Fruit fly (Drosophila melanogaster) whole organism, wandering third instar larva: ENCODE data around the gene PGRP-SB2.

Experiments
- CG9705 ChIP-seq: fragments of 200-800 bp; sonication (Bioruptor generic); optimal IDR thresholded peaks from 2 replicates; lab custom pipeline; 2018; ENCODE audit warnings: missing biosample characterization, mild to moderate bottlenecking, missing genetic modification characterization
- CrebA ChIP-seq: fragments of 200-800 bp; sonication (Bioruptor generic); optimal IDR thresholded peaks from 2 replicates; lab custom pipeline; 2016; ENCODE audit warnings: missing biosample characterization, mild to moderate bottlenecking, missing genetic modification characterization, borderline replicate concordance
- Dfd ChIP-seq: fragments of >200 bp; optimal IDR thresholded peaks from 2 replicates; lab custom pipeline; 2017; ENCODE audit warnings: missing biosample characterization, missing genetic modification characterization
- Dif ChIP-seq: fragments of 200-275, 200-300 bp; sonication (Bioruptor generic); optimal IDR thresholded peaks from 2 replicates; lab custom pipeline; 2018; ENCODE audit warnings: missing biosample characterization, missing genetic modification characterization; ENCODE audit not compliant: partially characterized antibody
- GATAd ChIP-seq: sonication (Bioruptor generic); optimal IDR thresholded peaks from 2 replicates; lab custom pipeline; 2016; ENCODE audit warnings: missing biosample characterization, missing genetic modification characterization
- HLH106 ChIP-seq: fragments of 200-800 bp; optimal IDR thresholded peaks from 3 replicates; lab custom pipeline; 2019; ENCODE audit warnings: missing biosample characterization, mild to moderate bottlenecking, missing genetic modification characterization, moderate library complexity
- Hr78 ChIP-seq: fragments of >200 bp; optimal IDR thresholded peaks from 2 replicates; lab custom pipeline; 2017; ENCODE audit warnings: missing biosample characterization, missing genetic modification characterization
- Hr83 ChIP-seq: fragments of 200-300 bp; sonication (Bioruptor generic); optimal IDR thresholded peaks from 2 replicates; lab custom pipeline; 2016; ENCODE audit warnings: missing biosample characterization, mild to moderate bottlenecking, missing genetic modification characterization, moderate library complexity; ENCODE audit not compliant: poor library complexity, severe bottlenecking
- Mio ChIP-seq: sonication (Bioruptor generic); optimal IDR thresholded peaks from 2 replicates; lab custom pipeline; 2016; ENCODE audit warnings: missing biosample characterization, missing genetic modification characterization
- Myc ChIP-seq: fragments of >200 bp; optimal IDR thresholded peaks from 2 replicates; lab custom pipeline; 2017
- N ChIP-seq: fragments of >200 bp; optimal IDR thresholded peaks from 2 replicates; lab custom pipeline; 2018; ENCODE audit warnings: missing biosample characterization, missing external identifiers, missing genetic modification characterization
- OdsH ChIP-seq: fragments of 200-800 bp; sonication (Bioruptor generic); optimal IDR thresholded peaks from 2 replicates; lab custom pipeline; 2016; ENCODE audit warnings: missing biosample characterization, mild to moderate bottlenecking, missing genetic modification characterization
- Rel ChIP-seq, 2 experiments: fragments of 200-800 bp; sonication (Bioruptor generic) in 1 of 2; optimal IDR thresholded peaks; 2 replicates in 1 of 2; 3 replicates in 1 of 2; lab custom pipeline; 2016 to 2019; ENCODE audit warnings: mild to moderate bottlenecking in 2 of 2, missing biosample characterization in 2 of 2, missing genetic modification characterization in 2 of 2, moderate library complexity in 1 of 2
- Vsx2 ChIP-seq: fragments of 200-300, 225-300 bp; sonication (Bioruptor generic); optimal IDR thresholded peaks from 2 replicates; lab custom pipeline; 2018; ENCODE audit warnings: missing biosample characterization, missing genetic modification characterization; ENCODE audit not compliant: partially characterized antibody
- brk ChIP-seq: fragments of 200-800 bp; sonication (Bioruptor generic); optimal IDR thresholded peaks from 2 replicates; lab custom pipeline; 2016; ENCODE audit warnings: missing biosample characterization, mild to moderate bottlenecking, missing genetic modification characterization
- dl ChIP-seq, 2 experiments: fragments of 175-275, 200-275 bp in 1 of 2; fragments of 200-275 bp in 1 of 2; sonication (Bioruptor generic); optimal IDR thresholded peaks; lab custom pipeline; 2018; ENCODE audit warnings: mild to moderate bottlenecking in 2 of 2, missing biosample characterization in 2 of 2, missing genetic modification characterization in 2 of 2, moderate library complexity in 2 of 2; ENCODE audit not compliant: partially characterized antibody in 2 of 2, insufficient read depth in 1 of 2
- fru ChIP-seq: fragments of 200-800 bp; sonication (Bioruptor generic); optimal IDR thresholded peaks from 3 replicates; lab custom pipeline; 2016; ENCODE audit warnings: missing biosample characterization, mild to moderate bottlenecking, missing genetic modification characterization
- h ChIP-seq: fragments of 200-800 bp; sonication (Bioruptor generic); optimal IDR thresholded peaks from 3 replicates; lab custom pipeline; 2016; ENCODE audit warnings: missing biosample characterization, mild to moderate bottlenecking, missing genetic modification characterization
- jim ChIP-seq: fragments of 175-275, 200-325 bp; sonication (Bioruptor generic); optimal IDR thresholded peaks from 2 replicates; lab custom pipeline; 2016; ENCODE audit warnings: missing biosample characterization, mild to moderate bottlenecking, missing genetic modification characterization
- lola ChIP-seq: fragments of >200 bp; optimal IDR thresholded peaks from 2 replicates; lab custom pipeline; 2017; ENCODE audit warnings: missing biosample characterization, missing genetic modification characterization
- psq ChIP-seq: fragments of 200-800 bp; sonication (Bioruptor generic); optimal IDR thresholded peaks from 3 replicates; lab custom pipeline; 2017; ENCODE audit warnings: missing biosample characterization, mild to moderate bottlenecking, missing genetic modification characterization, moderate library complexity
- sage ChIP-seq: fragments of 200-800 bp; sonication (Bioruptor generic); optimal IDR thresholded peaks from 2 replicates; lab custom pipeline; 2016; ENCODE audit warnings: missing biosample characterization, mild to moderate bottlenecking, missing genetic modification characterization
- sv ChIP-seq: fragments of 200-800 bp; sonication (Bioruptor generic); optimal IDR thresholded peaks from 3 replicates; lab custom pipeline; 2016; ENCODE audit warnings: missing biosample characterization, missing genetic modification characterization
- tai ChIP-seq: sonication (Bioruptor generic); optimal IDR thresholded peaks from 2 replicates; lab custom pipeline; 2016; ENCODE audit warnings: missing biosample characterization, missing genetic modification characterization
- woc ChIP-seq: sonication (Bioruptor generic); optimal IDR thresholded peaks from 2 replicates; lab custom pipeline; 2016; ENCODE audit warnings: missing biosample characterization, mild to moderate bottlenecking, missing genetic modification characterization

The PGRP-SB2 gene

dm6 chr3L:16713446-16714192 lies 12.7 kb upstream of the PGRP-SB2 start:
- TF ChIP-seq Hr83 (GFP tag; lab: Kevin White, UChicago), result no peak
- no peak for TF ChIP-seq psq (GFP tag; lab: Kevin White, UChicago)
- TF ChIP-seq Myc (lab: Kevin White, UChicago), result no peak
- TF ChIP-seq Dif, result no peak
- no peak for TF ChIP-seq jim
- no peak for TF ChIP-seq fru (GFP tag; lab: Kevin White, UChicago)
- TF ChIP-seq Dfd (GFP tag; lab: Kevin White, UChicago), result no peak
- no peak for TF ChIP-seq Vsx2
- TF ChIP-seq CG9705 (GFP tag; lab: Kevin White, UChicago), result no peak
- no peak for TF ChIP-seq h (GFP tag; lab: Kevin White, UChicago)
- no peak for TF ChIP-seq HLH106
- TF ChIP-seq OdsH, result no peak
- TF ChIP-seq Mio (GFP tag; lab: Kevin White, UChicago), result no peak
- TF ChIP-seq N, result no peak
- TF ChIP-seq, all 38 proteins: peak for 0

- TF ChIP-seq N (no peak), lola (no peak)
These were observed 12.2 kb upstream of the PGRP-SB2 start for dm6 chr3L:16714193-16714538.

dm6 chr3L:16724561-16724960 lies 1.8 kb upstream of the PGRP-SB2 start, which contains the start of gene CG13031:
CG13031 (plus strand) TSS chr3L:16724861.
- TF ChIP-seq Vsx2 (no peak), Hr83 (GFP tag; lab: Kevin White, UChicago) (no peak), brk (GFP tag; lab: Kevin White, UChicago) (no peak), CG9705 (GFP tag; lab: Kevin White, UChicago) (no peak)

DNA sequence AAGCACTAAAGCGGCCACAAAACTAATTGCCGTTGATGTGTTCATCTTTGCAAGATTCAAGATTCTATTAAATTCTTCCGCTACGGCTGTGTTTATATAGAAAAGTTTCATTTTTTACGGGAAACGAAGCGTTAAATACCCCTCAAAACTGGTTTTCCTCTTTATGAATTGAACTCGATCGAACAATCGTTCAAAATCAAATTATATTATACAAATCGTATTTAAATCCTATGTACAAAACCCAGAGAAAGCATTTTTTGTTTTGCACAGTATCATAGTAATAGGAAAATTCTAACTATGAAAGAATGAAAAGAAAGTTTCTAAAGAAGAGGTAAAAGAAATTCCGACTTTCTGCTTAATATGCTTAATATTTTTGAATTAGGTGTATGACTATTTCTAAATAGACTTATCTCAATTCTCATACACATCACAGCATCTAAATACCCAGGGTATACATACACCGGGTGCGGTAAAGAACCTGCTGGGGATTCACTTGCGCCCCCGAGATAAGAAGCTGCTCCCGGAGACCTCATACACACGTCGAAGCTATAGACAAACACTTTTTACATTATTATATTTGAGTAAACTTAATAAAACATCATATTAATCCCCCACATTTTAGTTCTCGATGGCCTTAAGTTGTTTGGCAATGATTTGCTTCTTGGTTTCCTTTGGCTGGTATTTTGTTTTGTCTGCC lies 1.7 kb downstream of the PGRP-SB2 start, which contains the start of gene PGRP-SB1:
Gene PGRP-SB1 (minus strand): TSS at position 51 of the 697 bp plus-strand sequence.
- TF ChIP-seq Mio (GFP tag; lab: Kevin White, UChicago) (no peak), GATAd (GFP tag; lab: Kevin White, UChicago) (no peak), Rel (GFP tag; optimal IDR thresholded peaks at IDR 0.05; lab: Kevin White, UChicago) (no peak), Rel (tag; optimal IDR thresholded peaks at IDR 0.05; lab: Kevin White, UChicago) (peak; percentile 97)

dm6 chr3L:16730645-16731044 lies 4.3 kb downstream of the PGRP-SB2 start, which contains the start of gene Dbp73D:
Dbp73D (minus strand) TSS chr3L:16730818.
- TF ChIP-seq woc (GFP tag; lab: Kevin White, UChicago) (no peak), OdsH (no peak), Vsx2 (peak; percentile 99), sv (GFP tag; lab: Kevin White, UChicago) (no peak), Dif (peak; percentile 96), dl (GFP tag; optimal IDR thresholded peaks at IDR 0.05; lab: Kevin White, UChicago; ENCODE audit: insufficient read depth in 1 of 2, partially characterized antibody in 2 of 2) (peak; percentile 12 to 73)

DNA sequence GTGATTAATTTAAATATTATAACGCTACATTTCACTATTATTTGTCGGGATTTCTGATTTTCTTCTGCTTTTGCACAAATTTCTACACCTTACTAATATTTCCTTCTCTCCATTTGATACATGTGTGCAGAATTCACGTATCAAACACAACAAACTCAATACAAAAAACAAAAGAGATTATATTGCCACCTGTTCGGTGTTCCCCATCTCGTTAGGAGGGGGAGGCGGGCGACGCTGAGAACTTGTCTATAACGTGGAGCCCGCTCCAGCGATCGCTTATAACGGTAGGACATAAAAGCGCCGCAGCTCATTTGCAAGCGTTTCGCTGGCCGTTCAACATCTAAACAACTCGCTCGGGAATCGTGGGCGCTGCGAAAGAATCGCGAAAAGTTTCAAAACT lies 6.9 kb downstream of the PGRP-SB2 start, which contains the start of gene CG9701:
Gene CG9701 (plus strand): TSS at position 301 of the 400 bp plus-strand sequence.
- no peak for TF ChIP-seq Hr78
- no peak for TF ChIP-seq sage (GFP tag; lab: Kevin White, UChicago)
- no peak for TF ChIP-seq Myc (lab: Kevin White, UChicago)
- no peak for TF ChIP-seq CG9705 (GFP tag; lab: Kevin White, UChicago)
- no peak for TF ChIP-seq dl (GFP tag; optimal IDR thresholded peaks at IDR 0.05; lab: Kevin White, UChicago; ENCODE audit: insufficient read depth in 1 of 2, partially characterized antibody in 2 of 2)
- no peak for TF ChIP-seq tai
- TF ChIP-seq CrebA (GFP tag; lab: Kevin White, UChicago), result no peak
